Worm (Caenorhabditis elegans) whole organism, L3 larva: Measurements from ENCODE around the gene ZK899.3.

ENCODE experiments used
- R02D3.7 ChIP-seq: fragments of 150-350 bp; optimal IDR thresholded peaks from 2 replicates; lab custom pipeline; 2014; ENCODE audit warnings: missing biosample characterization, missing genetic modification characterization
- ZK546.5 ChIP-seq: sonication (generic microtip); optimal IDR thresholded peaks from 2 replicates; lab custom pipeline; 2017; ENCODE audit warnings: missing biosample characterization, missing genetic modification characterization
- ama-1 ChIP-seq: fragments of 150-350 bp; optimal IDR thresholded peaks from 2 replicates; lab custom pipeline; 2018
- ceh-16 ChIP-seq: sonication (generic microtip); optimal IDR thresholded peaks from 2 replicates; lab custom pipeline; 2017; ENCODE audit warnings: missing biosample characterization, missing genetic modification characterization
- ceh-28 ChIP-seq: fragments of 150-350 bp; optimal IDR thresholded peaks from 2 replicates; lab custom pipeline; 2014; ENCODE audit warnings: missing biosample characterization, missing genetic modification reagents, missing genetic modification characterization
- ceh-82 ChIP-seq: fragments of 150-350 bp; optimal IDR thresholded peaks from 2 replicates; lab custom pipeline; 2014; ENCODE audit warnings: missing biosample characterization, missing genetic modification characterization
- ceh-9 ChIP-seq: sonication (generic microtip); optimal IDR thresholded peaks from 2 replicates; lab custom pipeline; 2018; ENCODE audit warnings: missing biosample characterization, missing genetic modification characterization
- daf-12 ChIP-seq: fragments of 150-350 bp; optimal IDR thresholded peaks from 2 replicates; lab custom pipeline; 2014; ENCODE audit warnings: missing biosample characterization, missing genetic modification reagents, missing genetic modification characterization
- egl-5 ChIP-seq: fragments of 150-350 bp; optimal IDR thresholded peaks from 2 replicates; lab custom pipeline; 2017; ENCODE audit warnings: missing biosample characterization, missing genetic modification reagents, missing genetic modification characterization, inconsistent platforms
- elt-1 ChIP-seq: fragments of 150-350 bp; optimal IDR thresholded peaks from 2 replicates; lab custom pipeline; 2014; ENCODE audit warnings: missing biosample characterization, missing genetic modification characterization
- elt-3 ChIP-seq, 3 experiments: fragments of 150-350 bp in 1 of 3; sonication (generic microtip) in 2 of 3; optimal IDR thresholded peaks; 2 replicates in 2 of 3; 4 replicates in 1 of 3; lab custom pipeline; 2014 to 2017; ENCODE audit warnings: missing biosample characterization in 3 of 3, missing genetic modification characterization in 3 of 3
- eor-1 ChIP-seq, 2 experiments: fragments of 150-350 bp; optimal IDR thresholded peaks; 2 replicates each; lab custom pipeline; 2014 to 2018; ENCODE audit warnings: missing biosample characterization in 2 of 2, missing genetic modification characterization in 2 of 2
- fkh-10 ChIP-seq: sonication (generic microtip); optimal IDR thresholded peaks from 2 replicates; lab custom pipeline; 2017; ENCODE audit warnings: missing biosample characterization, missing genetic modification reagents, missing genetic modification characterization
- fkh-2 ChIP-seq: fragments of 150-350 bp; optimal IDR thresholded peaks from 2 replicates; lab custom pipeline; 2014; ENCODE audit warnings: missing biosample characterization, missing genetic modification reagents, missing genetic modification characterization
- hmg-11 ChIP-seq: sonication (generic microtip); optimal IDR thresholded peaks from 2 replicates; lab custom pipeline; 2016; ENCODE audit warnings: missing genetic modification characterization, missing compliant biosample characterization
- jun-1 ChIP-seq: fragments of 150-350 bp; optimal IDR thresholded peaks from 2 replicates; lab custom pipeline; 2014; ENCODE audit warnings: missing biosample characterization, missing genetic modification reagents, missing genetic modification characterization
- lin-39 ChIP-seq: fragments of 150-350 bp; optimal IDR thresholded peaks from 2 replicates; lab custom pipeline; 2018; ENCODE audit warnings: missing biosample characterization, missing genetic modification reagents, missing genetic modification characterization
- mml-1 ChIP-seq: fragments of 150-350 bp; sonication (generic microtip); optimal IDR thresholded peaks from 3 replicates; lab custom pipeline; 2014; ENCODE audit warnings: missing biosample characterization, missing genetic modification characterization
- nfya-1 ChIP-seq: sonication (generic microtip); optimal IDR thresholded peaks from 2 replicates; lab custom pipeline; 2017; ENCODE audit warnings: missing genetic modification characterization, mild to moderate bottlenecking, missing compliant biosample characterization, antibody characterized with exemption, moderate library complexity; ENCODE audit not compliant: insufficient read depth
- nhr-11 ChIP-seq: fragments of 150-350 bp; optimal IDR thresholded peaks from 2 replicates; lab custom pipeline; 2014; ENCODE audit warnings: missing biosample characterization, missing genetic modification characterization
- nhr-23 ChIP-seq: fragments of 150-350 bp; optimal IDR thresholded peaks from 2 replicates; lab custom pipeline; 2014; ENCODE audit warnings: missing biosample characterization, missing genetic modification reagents, missing genetic modification characterization
- nhr-237 ChIP-seq: fragments of 150-350 bp; optimal IDR thresholded peaks from 2 replicates; lab custom pipeline; 2014; ENCODE audit warnings: missing biosample characterization, missing genetic modification characterization
- nhr-25 ChIP-seq: sonication (generic microtip); optimal IDR thresholded peaks from 2 replicates; lab custom pipeline; 2017; ENCODE audit warnings: missing biosample characterization, missing genetic modification characterization
- nhr-43 ChIP-seq: sonication (generic microtip); optimal IDR thresholded peaks from 2 replicates; lab custom pipeline; 2016; ENCODE audit warnings: mild to moderate bottlenecking, missing genetic modification characterization, missing compliant biosample characterization; ENCODE audit not compliant: poor library complexity, severe bottlenecking
- nhr-67 ChIP-seq: fragments of 150-350 bp; optimal IDR thresholded peaks from 2 replicates; lab custom pipeline; 2014; ENCODE audit warnings: missing biosample characterization, missing genetic modification characterization
- nhr-77 ChIP-seq: fragments of 150-350 bp; optimal IDR thresholded peaks from 2 replicates; lab custom pipeline; 2014; ENCODE audit warnings: missing biosample characterization, missing genetic modification characterization
- pha-4 ChIP-seq: fragments of 150-350 bp; optimal IDR thresholded peaks from 2 replicates; lab custom pipeline; 2014; ENCODE audit warnings: missing biosample characterization, missing genetic modification reagents, missing genetic modification characterization
- pqm-1 ChIP-seq: fragments of 150-350 bp; optimal IDR thresholded peaks from 2 replicates; lab custom pipeline; 2017; ENCODE audit warnings: missing biosample characterization, missing genetic modification characterization, inconsistent platforms
- sea-2 ChIP-seq: fragments of 150-350 bp; sonication (generic microtip); optimal IDR thresholded peaks from 4 replicates; lab custom pipeline; 2014; ENCODE audit warnings: missing biosample characterization, missing genetic modification reagents, missing genetic modification characterization
- skn-1 ChIP-seq: fragments of 150-350 bp; optimal IDR thresholded peaks from 2 replicates; lab custom pipeline; 2014; ENCODE audit warnings: missing biosample characterization, missing genetic modification characterization
- snpc-4 ChIP-seq: fragments of 150-350 bp; optimal IDR thresholded peaks from 2 replicates; lab custom pipeline; 2014; ENCODE audit warnings: missing biosample characterization, missing genetic modification characterization
- tbx-2 ChIP-seq: sonication (generic microtip); optimal IDR thresholded peaks from 2 replicates; lab custom pipeline; 2016; ENCODE audit warnings: mild to moderate bottlenecking, missing genetic modification characterization, missing compliant biosample characterization
- unc-62 ChIP-seq: fragments of 150-350 bp; sonication (generic microtip); optimal IDR thresholded peaks from 4 replicates; lab custom pipeline; 2014; ENCODE audit warnings: missing biosample characterization, missing genetic modification reagents, missing genetic modification characterization
- ztf-11 ChIP-seq: fragments of 150-350 bp; optimal IDR thresholded peaks from 2 replicates; lab custom pipeline; 2014; ENCODE audit warnings: missing biosample characterization, missing genetic modification characterization
- ztf-4 ChIP-seq: fragments of 150-350 bp; optimal IDR thresholded peaks from 2 replicates; lab custom pipeline; 2014; ENCODE audit warnings: missing biosample characterization, missing genetic modification characterization

Gene ZK899.3

ce11 chrX:9472170-9472569 lies 19.2 kb downstream of the ZK899.3 start, which contains the start of gene gap-2:
Gene gap-2 (plus strand): TSS chrX:9472470.
- TF ChIP-seq ceh-82 (no peak), nhr-43 (no peak), nfya-1 (tag; lab: Kevin White, UChicago) (no peak), fkh-2 (no peak), ztf-11 (no peak), jun-1 (tag; lab: Kevin White, UChicago) (no peak)

- TF ChIP-seq ceh-16 (tag; lab: Kevin White, UChicago) (no peak), skn-1 (no peak), nhr-77 (tag; lab: Kevin White, UChicago) (no peak), fkh-10 (GFP tag; lab: Kevin White, UChicago) (no peak)
Observed at ce11 chrX:9476752-9477151, 23.8 kb downstream of the ZK899.3 start.

- peak; percentile 19 for TF ChIP-seq pha-4 (tag; lab: Kevin White, UChicago)
- no peak for TF ChIP-seq elt-3 (tag; optimal IDR thresholded peaks at IDR 0.05; lab: Kevin White, UChicago)
- TF ChIP-seq egl-5 (tag; lab: Kevin White, UChicago): peak; percentile 91
Observed at ce11 chrX:9483754-9484153, 30.8 kb downstream of the ZK899.3 start.

- TF ChIP-seq ztf-4 (tag; lab: Kevin White, UChicago) (no peak), elt-1 (tag; lab: Kevin White, UChicago) (no peak), ceh-82 (no peak), nhr-43 (no peak), lin-39 (tag; lab: Kevin White, UChicago) (no peak), tbx-2 (no peak), hmg-11 (tag; lab: Kevin White, UChicago) (no peak), nhr-25 (tag; lab: Kevin White, UChicago) (no peak), ama-1 (no peak), pqm-1 (tag; lab: Kevin White, UChicago) (no peak), unc-62 (GFP tag; lab: Kevin White, UChicago) (no peak), nhr-23 (tag; lab: Kevin White, UChicago) (no peak), ZK546.5 (tag; lab: Kevin White, UChicago) (no peak), ceh-28 (no peak), nhr-11 (tag; lab: Kevin White, UChicago) (no peak), ceh-16 (tag; lab: Kevin White, UChicago) (no peak), daf-12 (tag; lab: Kevin White, UChicago) (no peak), R02D3.7 (tag; lab: Kevin White, UChicago) (no peak), fkh-2 (no peak), ztf-11 (no peak)
Observed at ce11 chrX:9486160-9486559, 33.2 kb downstream of the ZK899.3 start.

ce11 chrX:9489578-9489977 lies 36.6 kb downstream of the ZK899.3 start:
- no peak for TF ChIP-seq ztf-11
- peak; percentile 7 for TF ChIP-seq nfya-1 (tag; lab: Kevin White, UChicago)
- no peak for TF ChIP-seq ceh-82
- TF ChIP-seq fkh-2: no peak

ce11 chrX:9491439-9491838 lies 38.5 kb downstream of the ZK899.3 start:
- TF ChIP-seq nhr-67 (tag; lab: Kevin White, UChicago) (no peak), nhr-25 (tag; lab: Kevin White, UChicago) (peak; percentile 51), nhr-23 (tag; lab: Kevin White, UChicago) (peak; percentile 44)

ce11 chrX:9494661-9495060 lies 41.7 kb downstream of the ZK899.3 start:
- TF ChIP-seq lin-39 (tag; lab: Kevin White, UChicago) (no peak), fkh-10 (GFP tag; lab: Kevin White, UChicago) (no peak), pha-4 (tag; lab: Kevin White, UChicago) (no peak), eor-1 (tag; optimal IDR thresholded peaks at IDR 0.05; lab: Kevin White, UChicago) (no peak), sea-2 (no peak), nhr-237 (tag; lab: Kevin White, UChicago) (no peak), nhr-11 (tag; lab: Kevin White, UChicago) (no peak), ceh-16 (tag; lab: Kevin White, UChicago) (no peak), tbx-2 (no peak), egl-5 (tag; lab: Kevin White, UChicago) (no peak), ceh-82 (no peak), nhr-77 (tag; lab: Kevin White, UChicago) (no peak), mml-1 (tag; lab: Kevin White, UChicago) (no peak), snpc-4 (tag; lab: Kevin White, UChicago) (no peak), ceh-9 (tag; lab: Kevin White, UChicago) (no peak), elt-1 (tag; lab: Kevin White, UChicago) (no peak), elt-3 (tag; optimal IDR thresholded peaks at IDR 0.05; lab: Kevin White, UChicago) (no peak)
- TF ChIP-seq, all 47 proteins: peak for 0
